Fruit fly (Drosophila melanogaster): ENCODE measurements around the gene RpS13.

Gene RpS13

dm6 chr2L:8326414-8327271 is 37.8 kb downstream of the RpS13 start (continued):
- TF ChIP-seq CG3032 (tag; optimal IDR thresholded peaks at IDR 0.05) (no peak), Hr38 (GFP tag; optimal IDR thresholded peaks at IDR 0.05) (no peak), Eip78C (GFP tag) (peak; percentile 80), fd59A (GFP tag; optimal IDR thresholded peaks at IDR 0.05) (no peak), Hr39 (GFP tag; optimal IDR thresholded peaks at IDR 0.05) (peak; percentile 16), eg (GFP tag; IDR thresholded peaks at IDR 0.05) (peak; percentile 70; the same call in 1 of the 3 replicates), Sox15 (GFP tag; optimal IDR thresholded peaks at IDR 0.05) (no peak), svp (GFP tag) (peak; percentile 91), Met (GFP tag; optimal IDR thresholded peaks at IDR 0.05) (peak; percentile 44), ss (GFP tag; optimal IDR thresholded peaks at IDR 0.05) (no peak), Ets21C (GFP tag; optimal IDR thresholded peaks at IDR 0.05) (no peak), CG16779 (tag; optimal IDR thresholded peaks at IDR 0.05) (no peak), lz (GFP tag; optimal IDR thresholded peaks at IDR 0.05) (peak; percentile 30), Sox14 (GFP tag; optimal IDR thresholded peaks at IDR 0.05) (no peak), CG4318 (GFP tag; optimal IDR thresholded peaks at IDR 0.05) (peak; percentile 11), CG11294 (GFP tag; IDR thresholded peaks at IDR 0.05) (no peak), dsx (GFP tag; optimal IDR thresholded peaks at IDR 0.05; ENCODE audit: poor library complexity, severe bottlenecking) (peak; percentile 4), Smox (GFP tag; optimal IDR thresholded peaks at IDR 0.05) (peak; percentile 11), CG8319 (GFP tag; optimal IDR thresholded peaks at IDR 0.05) (no peak), CG6792 (GFP tag; optimal IDR thresholded peaks at IDR 0.05) (peak; percentile 22), CG6854 (GFP tag; optimal IDR thresholded peaks at IDR 0.05) (no peak), Gug (GFP tag; IDR thresholded peaks at IDR 0.05) (no peak), OdsH (GFP tag; optimal IDR thresholded peaks at IDR 0.05) (peak; percentile 36), Eip75B (GFP tag; optimal IDR thresholded peaks at IDR 0.05) (no peak), CG11902 (GFP tag; optimal IDR thresholded peaks at IDR 0.05) (no peak), CG15336 (GFP tag; IDR thresholded peaks at IDR 0.05) (peak; percentile 62; the same call in 1 of the 2 replicates), fkh (GFP tag; optimal IDR thresholded peaks at IDR 0.05) (peak; percentile 19), dac (GFP tag; optimal IDR thresholded peaks at IDR 0.05) (no peak), CG6276 (GFP tag; optimal IDR thresholded peaks at IDR 0.05) (no peak), CG10631 (GFP tag; optimal IDR thresholded peaks at IDR 0.05) (peak; percentile 12), CG8632 (GFP tag; optimal IDR thresholded peaks at IDR 0.05) (peak; percentile 28), topi (GFP tag; optimal IDR thresholded peaks at IDR 0.05) (peak; percentile 27), CG34406 (GFP tag; optimal IDR thresholded peaks at IDR 0.05) (peak; percentile 41), Hr4 (GFP tag; optimal IDR thresholded peaks at IDR 0.05) (no peak), CG31627 (GFP tag; optimal IDR thresholded peaks at IDR 0.05) (peak; percentile 6), Ets96B (tag; optimal IDR thresholded peaks at IDR 0.05) (no peak), pdm3 (GFP tag; optimal IDR thresholded peaks at IDR 0.05) (peak; percentile 17), CG11762 (GFP tag; optimal IDR thresholded peaks at IDR 0.05; ENCODE audit: insufficient read depth) (no peak)

dm6 chr2L:8325150-8325549 is 39.3 kb downstream of the RpS13 start, which contains the start of gene CG7781:
CG7781 (minus strand) TSS chr2L:8325409.
- TF ChIP-seq CG8119 (GFP tag; IDR thresholded peaks at IDR 0.05) = 0 out of 3 replicates have a peak, but pooled peaks have one; percentile 13
- TF ChIP-seq ss (GFP tag; optimal IDR thresholded peaks at IDR 0.05) = no peak
- TF ChIP-seq CG15336 (GFP tag; IDR thresholded peaks at IDR 0.05) = peak; percentile 37; the same call in 1 of the 2 replicates
- 0 out of 3 replicates have a peak, but pooled peaks have one; percentile 13 for TF ChIP-seq eg (GFP tag; IDR thresholded peaks at IDR 0.05)
- TF ChIP-seq CG31627 (GFP tag; optimal IDR thresholded peaks at IDR 0.05) = no peak
- TF ChIP-seq CG3032 (tag; optimal IDR thresholded peaks at IDR 0.05) = no peak

All from whole organism, prepupa.